Fruit fly (Drosophila melanogaster) whole organism, adult: ENCODE measurements around the gene Hnf4.

Experiments
- CG11617 ChIP-seq: fragments of 200-800 bp; sonication (Bioruptor generic); optimal IDR thresholded peaks from 2 replicates; lab custom pipeline; 2017; ENCODE audit warnings: mild to moderate bottlenecking, missing biosample characterization, missing genetic modification reagents, missing genetic modification characterization
- CG12768 ChIP-seq: fragments of 200-800 bp; sonication (Bioruptor generic); optimal IDR thresholded peaks from 2 replicates; lab custom pipeline; 2017; ENCODE audit warnings: missing biosample characterization, missing genetic modification characterization, mild to moderate bottlenecking, moderate library complexity, missing genetic modification reagents
- CG14711 ChIP-seq: fragments of 200-800 bp; sonication (Bioruptor generic); optimal IDR thresholded peaks from 2 replicates; lab custom pipeline; 2018; ENCODE audit warnings: missing biosample characterization, mild to moderate bottlenecking, missing genetic modification characterization, moderate library complexity
- CG1620 ChIP-seq: fragments of 200-800 bp; sonication (Bioruptor generic); optimal IDR thresholded peaks from 2 replicates; lab custom pipeline; 2016; ENCODE audit warnings: missing biosample characterization, missing genetic modification characterization
- CG33017 ChIP-seq: fragments of 200-800 bp; sonication (Bioruptor generic); optimal IDR thresholded peaks from 2 replicates; lab custom pipeline; 2018; ENCODE audit warnings: missing biosample characterization, mild to moderate bottlenecking, missing genetic modification characterization, moderate library complexity
- CG5204 ChIP-seq: fragments of 200-800 bp; sonication (Bioruptor generic); optimal IDR thresholded peaks from 2 replicates; lab custom pipeline; 2016; ENCODE audit warnings: missing biosample characterization, missing genetic modification characterization
- CG7045 ChIP-seq: fragments of 200-800 bp; sonication (Bioruptor generic); optimal IDR thresholded peaks from 2 replicates; lab custom pipeline; 2017; ENCODE audit warnings: missing biosample characterization, mild to moderate bottlenecking, missing genetic modification characterization
- CG7101 ChIP-seq: fragments of 200-800 bp; sonication (Bioruptor generic); optimal IDR thresholded peaks from 2 replicates; lab custom pipeline; 2018; ENCODE audit warnings: missing biosample characterization, mild to moderate bottlenecking, missing genetic modification characterization, moderate library complexity
- Clk ChIP-seq: fragments of 200-800 bp; sonication (Bioruptor generic); optimal IDR thresholded peaks from 2 replicates; lab custom pipeline; 2017; ENCODE audit warnings: missing biosample characterization, missing genetic modification characterization
- Crg-1 ChIP-seq: fragments of 200-800 bp; sonication (Bioruptor generic); optimal IDR thresholded peaks from 2 replicates; lab custom pipeline; 2016; ENCODE audit warnings: missing biosample characterization, missing genetic modification characterization
- Hr96 ChIP-seq: fragments of 200-800 bp; sonication (Bioruptor generic); optimal IDR thresholded peaks from 2 replicates; lab custom pipeline; 2016; ENCODE audit warnings: missing biosample characterization, missing genetic modification characterization
- Mnt ChIP-seq: fragments of 200-800 bp; sonication (Bioruptor generic); optimal IDR thresholded peaks from 2 replicates; lab custom pipeline; 2016; ENCODE audit warnings: missing biosample characterization, mild to moderate bottlenecking, missing genetic modification characterization
- bab1 ChIP-seq: fragments of 200-800 bp; sonication (Bioruptor generic); optimal IDR thresholded peaks from 3 replicates; lab custom pipeline; 2019; ENCODE audit warnings: missing biosample characterization, mild to moderate bottlenecking, missing genetic modification characterization, moderate library complexity
- cic ChIP-seq: fragments of 200-800 bp; sonication (Bioruptor generic); optimal IDR thresholded peaks from 2 replicates; lab custom pipeline; 2017; ENCODE audit warnings: missing biosample characterization, mild to moderate bottlenecking, missing genetic modification characterization, moderate library complexity
- cnc ChIP-seq, 2 experiments: fragments of >200 bp; optimal IDR thresholded peaks; 2 replicates each; lab custom pipeline; 2017
- kay ChIP-seq: fragments of 200-800 bp; sonication (Bioruptor generic); peaks from one replicate; lab custom pipeline; 2016; ENCODE audit warnings: missing biosample characterization, missing genetic modification characterization, borderline replicate concordance
- ovo ChIP-seq: fragments of 200-800 bp; sonication (Bioruptor generic); optimal IDR thresholded peaks from 2 replicates; lab custom pipeline; 2016; ENCODE audit warnings: missing biosample characterization, missing genetic modification characterization
- pad ChIP-seq: fragments of 200-800 bp; sonication (Bioruptor generic); optimal IDR thresholded peaks from 3 replicates; lab custom pipeline; 2017; ENCODE audit warnings: missing biosample characterization, missing genetic modification characterization, mild to moderate bottlenecking, moderate library complexity, missing genetic modification reagents
- tj ChIP-seq: fragments of 200-800 bp; sonication (Bioruptor generic); optimal IDR thresholded peaks from 3 replicates; lab custom pipeline; 2017; ENCODE audit warnings: missing biosample characterization, mild to moderate bottlenecking, missing genetic modification characterization, moderate library complexity
- toe ChIP-seq: fragments of 200-800 bp; sonication (Bioruptor generic); optimal IDR thresholded peaks from 2 replicates; lab custom pipeline; 2016; ENCODE audit warnings: missing biosample characterization, missing genetic modification characterization

Gene Hnf4

dm6 chr2L:8700870-8701616 is 8.4 kb downstream of the Hnf4 start:
- TF ChIP-seq Clk (no peak), cnc (optimal IDR thresholded peaks at IDR 0.05; lab: Kevin White, UChicago) (peak in 1 of 2 experiments; percentile 6), cic (peak; percentile 73), tj (GFP tag; lab: Kevin White, UChicago) (peak; percentile 84), kay (GFP tag; lab: Kevin White, UChicago) (peak; percentile 74), pad (GFP tag; lab: Kevin White, UChicago) (no peak)

dm6 chr2L:8699895-8700314 is 9.5 kb downstream of the Hnf4 start:
- TF ChIP-seq CG7101 (tag; lab: Kevin White, UChicago) (peak; percentile 23), cnc (optimal IDR thresholded peaks at IDR 0.05; lab: Kevin White, UChicago) (no peak), CG7045 (GFP tag; lab: Kevin White, UChicago) (peak; percentile 51), Mnt (GFP tag; lab: Kevin White, UChicago) (peak; percentile 56), CG33017 (peak; percentile 48), cic (peak; percentile 96), CG1620 (GFP tag; lab: Kevin White, UChicago) (peak; percentile 2), CG14711 (tag; lab: Kevin White, UChicago) (no peak), bab1 (GFP tag; lab: Kevin White, UChicago) (peak; percentile 4), tj (GFP tag; lab: Kevin White, UChicago) (peak; percentile 34), CG12768 (peak; percentile 74), Hr96 (GFP tag; lab: Kevin White, UChicago) (peak; percentile 43), kay (GFP tag; lab: Kevin White, UChicago) (peak; percentile 99), CG5204 (no peak)

- TF ChIP-seq CG12768 (peak; percentile 9), toe (GFP tag; lab: Kevin White, UChicago) (no peak), cic (peak; percentile 74), CG7101 (tag; lab: Kevin White, UChicago) (no peak), CG33017 (peak; percentile 29), CG14711 (tag; lab: Kevin White, UChicago) (peak; percentile 9), CG1620 (GFP tag; lab: Kevin White, UChicago) (no peak), Mnt (GFP tag; lab: Kevin White, UChicago) (peak; percentile 13), bab1 (GFP tag; lab: Kevin White, UChicago) (no peak), pad (GFP tag; lab: Kevin White, UChicago) (peak; percentile 18), Hr96 (GFP tag; lab: Kevin White, UChicago) (peak; percentile 28), CG11617 (GFP tag; lab: Kevin White, UChicago) (no peak), CG5204 (no peak), cnc (optimal IDR thresholded peaks at IDR 0.05; lab: Kevin White, UChicago) (peak; percentile 12 to 78), Crg-1 (no peak), ovo (GFP tag; lab: Kevin White, UChicago) (no peak), tj (GFP tag; lab: Kevin White, UChicago) (no peak), kay (GFP tag; lab: Kevin White, UChicago) (peak; percentile 53), Clk (no peak), CG7045 (GFP tag; lab: Kevin White, UChicago) (peak; percentile 46)
These were observed 11.3 kb downstream of the Hnf4 start for dm6 chr2L:8697915-8698627.

dm6 chr2L:8694250-8694704 is 15.1 kb downstream of the Hnf4 start:
- TF ChIP-seq CG7101 (tag; lab: Kevin White, UChicago) (peak; percentile 37), kay (GFP tag; lab: Kevin White, UChicago) (peak; percentile 95), cic (peak; percentile 89), cnc (optimal IDR thresholded peaks at IDR 0.05; lab: Kevin White, UChicago) (peak in 1 of 2 experiments; percentile 18), Mnt (GFP tag; lab: Kevin White, UChicago) (peak; percentile 87), Hr96 (GFP tag; lab: Kevin White, UChicago) (peak; percentile 10), Crg-1 (no peak), CG14711 (tag; lab: Kevin White, UChicago) (peak; percentile 29), Clk (peak; percentile 18), ovo (GFP tag; lab: Kevin White, UChicago) (no peak), bab1 (GFP tag; lab: Kevin White, UChicago) (peak; percentile 46), CG33017 (peak; percentile 17), tj (GFP tag; lab: Kevin White, UChicago) (peak; percentile 93), CG7045 (GFP tag; lab: Kevin White, UChicago) (no peak), CG12768 (peak; percentile 45)

- TF ChIP-seq cnc (optimal IDR thresholded peaks at IDR 0.05; lab: Kevin White, UChicago) (peak; percentile 98 to 99), CG5204 (no peak), Hr96 (GFP tag; lab: Kevin White, UChicago) (no peak), ovo (GFP tag; lab: Kevin White, UChicago) (no peak), Clk (no peak), Crg-1 (peak; percentile 57), CG33017 (no peak), CG11617 (GFP tag; lab: Kevin White, UChicago) (no peak), Mnt (GFP tag; lab: Kevin White, UChicago) (peak; percentile 16), CG7045 (GFP tag; lab: Kevin White, UChicago) (peak; percentile 27), CG7101 (tag; lab: Kevin White, UChicago) (peak; percentile 15), kay (GFP tag; lab: Kevin White, UChicago) (peak; percentile 93), pad (GFP tag; lab: Kevin White, UChicago) (peak; percentile 52), tj (GFP tag; lab: Kevin White, UChicago) (peak; percentile 88), CG12768 (peak; percentile 28), CG1620 (GFP tag; lab: Kevin White, UChicago) (no peak), bab1 (GFP tag; lab: Kevin White, UChicago) (no peak), CG14711 (tag; lab: Kevin White, UChicago) (no peak), toe (GFP tag; lab: Kevin White, UChicago) (no peak), cic (peak; percentile 63)
These were observed 16.8 kb downstream of the Hnf4 start for dm6 chr2L:8692426-8693180.
